Fruit fly (Drosophila melanogaster) whole organism, wandering third instar larva: Measurements from ENCODE around the gene CG17944.

Experiments
- Abd-B ChIP-seq: fragments of >200 bp; optimal IDR thresholded peaks from 2 replicates; lab custom pipeline; 2017; ENCODE audit warnings: missing biosample characterization, missing genetic modification characterization
- CG32264 ChIP-seq: fragments of 200-800 bp; sonication (Bioruptor generic); optimal IDR thresholded peaks from 2 replicates; lab custom pipeline; 2016; ENCODE audit warnings: missing biosample characterization, missing genetic modification characterization
- CrebA ChIP-seq: fragments of 200-800 bp; sonication (Bioruptor generic); optimal IDR thresholded peaks from 2 replicates; lab custom pipeline; 2016; ENCODE audit warnings: missing biosample characterization, mild to moderate bottlenecking, missing genetic modification characterization, borderline replicate concordance
- Dfd ChIP-seq: fragments of >200 bp; optimal IDR thresholded peaks from 2 replicates; lab custom pipeline; 2017; ENCODE audit warnings: missing biosample characterization, missing genetic modification characterization
- Dif ChIP-seq: fragments of 200-275, 200-300 bp; sonication (Bioruptor generic); optimal IDR thresholded peaks from 2 replicates; lab custom pipeline; 2018; ENCODE audit warnings: missing biosample characterization, missing genetic modification characterization; ENCODE audit not compliant: partially characterized antibody
- GATAd ChIP-seq: sonication (Bioruptor generic); optimal IDR thresholded peaks from 2 replicates; lab custom pipeline; 2016; ENCODE audit warnings: missing biosample characterization, missing genetic modification characterization
- HLH106 ChIP-seq: fragments of 200-800 bp; optimal IDR thresholded peaks from 3 replicates; lab custom pipeline; 2019; ENCODE audit warnings: missing biosample characterization, mild to moderate bottlenecking, missing genetic modification characterization, moderate library complexity
- Hnf4 ChIP-seq: fragments of 200-800 bp; sonication (Bioruptor generic); optimal IDR thresholded peaks from 2 replicates; lab custom pipeline; 2016; ENCODE audit warnings: missing biosample characterization, mild to moderate bottlenecking, missing genetic modification characterization
- Hr78 ChIP-seq: fragments of >200 bp; optimal IDR thresholded peaks from 2 replicates; lab custom pipeline; 2017; ENCODE audit warnings: missing biosample characterization, missing genetic modification characterization
- Hr83 ChIP-seq: fragments of 200-300 bp; sonication (Bioruptor generic); optimal IDR thresholded peaks from 2 replicates; lab custom pipeline; 2016; ENCODE audit warnings: missing biosample characterization, mild to moderate bottlenecking, missing genetic modification characterization, moderate library complexity; ENCODE audit not compliant: poor library complexity, severe bottlenecking
- Jra ChIP-seq: sonication (Bioruptor generic); optimal IDR thresholded peaks from 2 replicates; lab custom pipeline; 2016; ENCODE audit warnings: missing biosample characterization, missing genetic modification characterization
- Mio ChIP-seq: sonication (Bioruptor generic); optimal IDR thresholded peaks from 2 replicates; lab custom pipeline; 2016; ENCODE audit warnings: missing biosample characterization, missing genetic modification characterization
- Myc ChIP-seq: fragments of >200 bp; optimal IDR thresholded peaks from 2 replicates; lab custom pipeline; 2017
- N ChIP-seq: fragments of >200 bp; optimal IDR thresholded peaks from 2 replicates; lab custom pipeline; 2018; ENCODE audit warnings: missing biosample characterization, missing external identifiers, missing genetic modification characterization
- OdsH ChIP-seq: fragments of 200-800 bp; sonication (Bioruptor generic); optimal IDR thresholded peaks from 2 replicates; lab custom pipeline; 2016; ENCODE audit warnings: missing biosample characterization, mild to moderate bottlenecking, missing genetic modification characterization
- Rel ChIP-seq, 2 experiments: fragments of 200-800 bp; sonication (Bioruptor generic) in 1 of 2; optimal IDR thresholded peaks; 2 replicates in 1 of 2; 3 replicates in 1 of 2; lab custom pipeline; 2016 to 2019; ENCODE audit warnings: mild to moderate bottlenecking in 2 of 2, missing biosample characterization in 2 of 2, missing genetic modification characterization in 2 of 2, moderate library complexity in 1 of 2
- Sp1 ChIP-seq: fragments of 200-800 bp; sonication (Bioruptor generic); optimal IDR thresholded peaks from 3 replicates; lab custom pipeline; 2019; ENCODE audit warnings: missing biosample characterization, mild to moderate bottlenecking, missing genetic modification characterization, moderate library complexity
- Vsx2 ChIP-seq: fragments of 200-300, 225-300 bp; sonication (Bioruptor generic); optimal IDR thresholded peaks from 2 replicates; lab custom pipeline; 2018; ENCODE audit warnings: missing biosample characterization, missing genetic modification characterization; ENCODE audit not compliant: partially characterized antibody
- br ChIP-seq: fragments of 200-800 bp; sonication (Bioruptor generic); optimal IDR thresholded peaks from 2 replicates; lab custom pipeline; 2016; ENCODE audit warnings: missing biosample characterization, missing genetic modification characterization
- brk ChIP-seq: fragments of 200-800 bp; sonication (Bioruptor generic); optimal IDR thresholded peaks from 2 replicates; lab custom pipeline; 2016; ENCODE audit warnings: missing biosample characterization, mild to moderate bottlenecking, missing genetic modification characterization
- dl ChIP-seq, 2 experiments: fragments of 175-275, 200-275 bp in 1 of 2; fragments of 200-275 bp in 1 of 2; sonication (Bioruptor generic); optimal IDR thresholded peaks; lab custom pipeline; 2018; ENCODE audit warnings: mild to moderate bottlenecking in 2 of 2, missing biosample characterization in 2 of 2, missing genetic modification characterization in 2 of 2, moderate library complexity in 2 of 2; ENCODE audit not compliant: partially characterized antibody in 2 of 2, insufficient read depth in 1 of 2
- dmrt93B ChIP-seq: fragments of 200-800 bp; sonication (Bioruptor generic); optimal IDR thresholded peaks from 2 replicates; lab custom pipeline; 2018; ENCODE audit warnings: missing biosample characterization, mild to moderate bottlenecking, missing genetic modification characterization
- dsf ChIP-seq: sonication (Bioruptor generic); optimal IDR thresholded peaks from 2 replicates; lab custom pipeline; 2016; ENCODE audit warnings: missing biosample characterization, missing genetic modification characterization, borderline replicate concordance
- ey ChIP-seq: fragments of 200-800 bp; sonication (Bioruptor generic); optimal IDR thresholded peaks from 2 replicates; lab custom pipeline; 2016; ENCODE audit warnings: missing biosample characterization, missing genetic modification characterization
- foxo ChIP-seq, 2 experiments: fragments of 200-800 bp; sonication (Bioruptor generic); optimal IDR thresholded peaks; 2 replicates in 1 of 2; 3 replicates in 1 of 2; lab custom pipeline; 2016 to 2017; ENCODE audit warnings: missing biosample characterization in 2 of 2, missing genetic modification characterization in 2 of 2
- fru ChIP-seq: fragments of 200-800 bp; sonication (Bioruptor generic); optimal IDR thresholded peaks from 3 replicates; lab custom pipeline; 2016; ENCODE audit warnings: missing biosample characterization, mild to moderate bottlenecking, missing genetic modification characterization
- h ChIP-seq: fragments of 200-800 bp; sonication (Bioruptor generic); optimal IDR thresholded peaks from 3 replicates; lab custom pipeline; 2016; ENCODE audit warnings: missing biosample characterization, mild to moderate bottlenecking, missing genetic modification characterization
- jim ChIP-seq: fragments of 175-275, 200-325 bp; sonication (Bioruptor generic); optimal IDR thresholded peaks from 2 replicates; lab custom pipeline; 2016; ENCODE audit warnings: missing biosample characterization, mild to moderate bottlenecking, missing genetic modification characterization
- lola ChIP-seq: fragments of >200 bp; optimal IDR thresholded peaks from 2 replicates; lab custom pipeline; 2017; ENCODE audit warnings: missing biosample characterization, missing genetic modification characterization
- pan ChIP-seq: fragments of >200 bp; optimal IDR thresholded peaks from 2 replicates; lab custom pipeline; 2017
- psq ChIP-seq: fragments of 200-800 bp; sonication (Bioruptor generic); optimal IDR thresholded peaks from 3 replicates; lab custom pipeline; 2017; ENCODE audit warnings: missing biosample characterization, mild to moderate bottlenecking, missing genetic modification characterization, moderate library complexity
- rgr ChIP-seq: fragments of 200-800 bp; sonication (Bioruptor generic); optimal IDR thresholded peaks from 3 replicates; lab custom pipeline; 2016; ENCODE audit warnings: missing biosample characterization, mild to moderate bottlenecking, missing genetic modification characterization
- sage ChIP-seq: fragments of 200-800 bp; sonication (Bioruptor generic); optimal IDR thresholded peaks from 2 replicates; lab custom pipeline; 2016; ENCODE audit warnings: missing biosample characterization, mild to moderate bottlenecking, missing genetic modification characterization
- sv ChIP-seq: fragments of 200-800 bp; sonication (Bioruptor generic); optimal IDR thresholded peaks from 3 replicates; lab custom pipeline; 2016; ENCODE audit warnings: missing biosample characterization, missing genetic modification characterization
- tai ChIP-seq: sonication (Bioruptor generic); optimal IDR thresholded peaks from 2 replicates; lab custom pipeline; 2016; ENCODE audit warnings: missing biosample characterization, missing genetic modification characterization
- usp ChIP-seq: fragments of >200 bp; optimal IDR thresholded peaks from 2 replicates; lab custom pipeline; 2017; ENCODE audit warnings: missing biosample characterization, missing genetic modification characterization
- woc ChIP-seq: sonication (Bioruptor generic); optimal IDR thresholded peaks from 2 replicates; lab custom pipeline; 2016; ENCODE audit warnings: missing biosample characterization, mild to moderate bottlenecking, missing genetic modification characterization

Gene CG17944

DNA sequence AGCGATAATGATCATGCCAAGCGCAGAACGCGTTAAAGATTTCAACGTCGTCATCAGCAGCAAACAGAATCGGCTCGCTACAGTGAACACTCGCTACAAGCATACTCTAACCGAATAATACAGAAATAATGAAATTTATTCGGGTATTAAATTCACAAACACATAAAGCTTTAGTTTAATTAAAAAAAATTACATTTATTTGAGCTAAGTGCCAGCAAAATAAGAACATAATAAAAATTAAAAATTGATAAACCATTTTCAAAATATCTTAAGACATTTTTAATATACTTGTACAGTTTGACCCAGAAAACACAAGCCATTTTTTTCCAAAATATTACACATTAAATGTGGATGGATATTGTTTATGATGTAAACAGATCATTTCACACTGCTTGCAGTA is 35.7 kb downstream of the CG17944 start:
- peak; percentile 25 for TF ChIP-seq woc (GFP tag; lab: Kevin White, UChicago)
- no peak for TF ChIP-seq tai
- TF ChIP-seq ey (GFP tag; lab: Kevin White, UChicago), result peak; percentile 22
- TF ChIP-seq Dfd (GFP tag; lab: Kevin White, UChicago), result no peak
- TF ChIP-seq h, result peak; percentile 10
- no peak for TF ChIP-seq jim (GFP tag; lab: Kevin White, UChicago)
- TF ChIP-seq dmrt93B (GFP tag; lab: Kevin White, UChicago), result peak; percentile 22
- TF ChIP-seq dl (GFP tag; optimal IDR thresholded peaks at IDR 0.05; lab: Kevin White, UChicago; ENCODE audit: insufficient read depth in 1 of 2, partially characterized antibody in 2 of 2), result no peak
- TF ChIP-seq usp (GFP tag; lab: Kevin White, UChicago), result no peak
- no peak for TF ChIP-seq N
- no peak for TF ChIP-seq Hnf4
- no peak for TF ChIP-seq sage (GFP tag; lab: Kevin White, UChicago)
- TF ChIP-seq pan (lab: Kevin White, UChicago), result no peak
- TF ChIP-seq Vsx2 (GFP tag; lab: Kevin White, UChicago), result no peak
- TF ChIP-seq sv (GFP tag; lab: Kevin White, UChicago), result no peak
- no peak for TF ChIP-seq CG32264 (GFP tag; lab: Kevin White, UChicago)
- TF ChIP-seq Jra (GFP tag; lab: Kevin White, UChicago), result no peak
- no peak for TF ChIP-seq Hr78 (GFP tag; lab: Kevin White, UChicago)
- peak; percentile 42 for TF ChIP-seq HLH106
- no peak for TF ChIP-seq fru (GFP tag; lab: Kevin White, UChicago)
- no peak for TF ChIP-seq Abd-B (GFP tag; lab: Kevin White, UChicago)
- TF ChIP-seq br (GFP tag; lab: Kevin White, UChicago), result no peak
- TF ChIP-seq Myc (lab: Kevin White, UChicago), result no peak
- no peak for TF ChIP-seq Dif (GFP tag; lab: Kevin White, UChicago)
- peak; percentile 32 for TF ChIP-seq Sp1 (GFP tag; lab: Kevin White, UChicago)
- TF ChIP-seq Rel (GFP tag; optimal IDR thresholded peaks at IDR 0.05; lab: Kevin White, UChicago), result no peak
- no peak for TF ChIP-seq Rel (tag; optimal IDR thresholded peaks at IDR 0.05; lab: Kevin White, UChicago)
- TF ChIP-seq OdsH (GFP tag; lab: Kevin White, UChicago), result peak; percentile 44
- TF ChIP-seq dsf (GFP tag; lab: Kevin White, UChicago), result no peak
- peak; percentile 57 for TF ChIP-seq psq (GFP tag; lab: Kevin White, UChicago)

DNA sequence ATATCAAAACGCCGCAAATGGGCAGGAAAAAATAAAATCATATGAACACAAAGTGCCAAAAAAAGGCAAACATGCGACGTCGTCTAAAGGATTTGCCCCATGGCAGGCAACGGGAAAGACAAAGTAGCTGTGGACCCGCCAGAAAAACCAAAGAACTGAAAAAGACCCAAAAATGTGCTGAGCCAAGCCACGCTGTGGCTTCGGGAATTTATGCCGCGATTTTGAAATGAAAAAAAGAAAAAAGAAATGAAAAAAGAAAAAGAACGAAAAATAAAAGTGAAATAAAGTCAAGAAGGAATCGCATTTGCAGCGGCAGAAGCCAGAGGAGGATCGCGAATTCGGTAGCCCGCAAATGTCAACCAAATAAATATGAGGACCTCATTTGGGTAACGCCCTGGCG is 39.4 kb downstream of the CG17944 start:
- TF ChIP-seq psq (GFP tag; lab: Kevin White, UChicago), result peak; percentile 50
- no peak for TF ChIP-seq dmrt93B (GFP tag; lab: Kevin White, UChicago)
- TF ChIP-seq woc (GFP tag; lab: Kevin White, UChicago), result peak; percentile 8
- TF ChIP-seq CrebA (GFP tag; lab: Kevin White, UChicago), result peak; percentile 76
- no peak for TF ChIP-seq Vsx2 (GFP tag; lab: Kevin White, UChicago)
- TF ChIP-seq brk (GFP tag; lab: Kevin White, UChicago), result no peak
- no peak for TF ChIP-seq Hr78 (GFP tag; lab: Kevin White, UChicago)
- TF ChIP-seq Rel (GFP tag; optimal IDR thresholded peaks at IDR 0.05; lab: Kevin White, UChicago), result peak; percentile 51
- no peak for TF ChIP-seq Rel (tag; optimal IDR thresholded peaks at IDR 0.05; lab: Kevin White, UChicago)
- no peak for TF ChIP-seq Mio (GFP tag; lab: Kevin White, UChicago)
- no peak for TF ChIP-seq Dif (GFP tag; lab: Kevin White, UChicago)
- no peak for TF ChIP-seq foxo (GFP tag; optimal IDR thresholded peaks at IDR 0.05; lab: Kevin White, UChicago)
- no peak for TF ChIP-seq fru (GFP tag; lab: Kevin White, UChicago)
- TF ChIP-seq Abd-B (GFP tag; lab: Kevin White, UChicago), result no peak
- peak; percentile 52 for TF ChIP-seq Sp1 (GFP tag; lab: Kevin White, UChicago)
- TF ChIP-seq CG32264 (GFP tag; lab: Kevin White, UChicago), result no peak

DNA sequence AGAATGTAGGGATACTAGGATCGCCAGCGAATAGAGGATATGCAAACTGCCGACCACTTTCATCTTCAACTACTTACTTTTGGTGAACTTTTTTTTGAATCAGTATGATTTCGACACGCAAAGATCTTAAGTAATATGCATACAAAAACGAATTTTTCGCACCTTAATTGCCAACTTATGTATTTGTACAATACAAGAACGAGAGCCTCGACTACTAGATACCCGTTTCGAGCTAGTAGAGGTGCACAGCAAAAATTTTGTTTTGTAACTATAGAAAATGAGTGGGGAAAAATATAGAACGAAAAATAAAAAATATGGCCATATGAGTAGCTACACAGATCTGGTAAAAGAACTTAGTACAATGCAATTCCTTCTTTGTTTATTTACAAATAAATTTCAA is 44.8 kb downstream of the CG17944 start, which contains the start of gene CG10029:
TSS of gene CG10029 (minus strand) at position 101 of the 400 bp plus-strand sequence.
- TF ChIP-seq rgr (GFP tag; lab: Kevin White, UChicago) (no peak), psq (GFP tag; lab: Kevin White, UChicago) (no peak), Hr78 (GFP tag; lab: Kevin White, UChicago) (no peak), Vsx2 (GFP tag; lab: Kevin White, UChicago) (no peak), Hr83 (GFP tag; lab: Kevin White, UChicago) (no peak), Dfd (GFP tag; lab: Kevin White, UChicago) (no peak), GATAd (no peak), dmrt93B (GFP tag; lab: Kevin White, UChicago) (no peak), CG32264 (GFP tag; lab: Kevin White, UChicago) (no peak), ey (GFP tag; lab: Kevin White, UChicago) (no peak), foxo (GFP tag; optimal IDR thresholded peaks at IDR 0.05; lab: Kevin White, UChicago) (no peak), jim (GFP tag; lab: Kevin White, UChicago) (no peak), tai (no peak), Jra (GFP tag; lab: Kevin White, UChicago) (no peak), Rel (GFP tag; optimal IDR thresholded peaks at IDR 0.05; lab: Kevin White, UChicago) (no peak), Rel (tag; optimal IDR thresholded peaks at IDR 0.05; lab: Kevin White, UChicago) (no peak), pan (lab: Kevin White, UChicago) (no peak), lola (GFP tag; lab: Kevin White, UChicago) (no peak), usp (GFP tag; lab: Kevin White, UChicago) (no peak)
